Worm (Caenorhabditis elegans) whole organism, L1 larva: Measurements from ENCODE around the gene acs-15.
A peak's percentile ranks its signal among the peaks of the same experiment; 100 is the strongest.

Experiments
- C04F5.9 ChIP-seq: sonication (generic microtip); optimal IDR thresholded peaks from 2 replicates; lab custom pipeline; 2016; ENCODE audit warnings: missing genetic modification characterization, missing compliant biosample characterization
- C16A3.4 ChIP-seq: fragments of 150-350 bp; optimal IDR thresholded peaks from 2 replicates; lab custom pipeline; 2014; ENCODE audit warnings: missing biosample characterization, missing genetic modification characterization
- C34B4.2 ChIP-seq: sonication (generic microtip); optimal IDR thresholded peaks from 2 replicates; lab custom pipeline; 2017; ENCODE audit warnings: mild to moderate bottlenecking, missing genetic modification characterization, missing compliant biosample characterization
- alr-1 ChIP-seq: fragments of 200-800 bp; sonication (Bioruptor generic); optimal IDR thresholded peaks from 2 replicates; lab custom pipeline; 2018; ENCODE audit warnings: borderline replicate concordance, mild to moderate bottlenecking, missing genetic modification characterization, missing compliant biosample characterization
- blmp-1 ChIP-seq: fragments of 150-350 bp; optimal IDR thresholded peaks from 2 replicates; lab custom pipeline; 2014; ENCODE audit warnings: missing biosample characterization, missing genetic modification characterization
- ceh-63 ChIP-seq: fragments of 200-800 bp; sonication (Bioruptor generic); optimal IDR thresholded peaks from 2 replicates; lab custom pipeline; 2018; ENCODE audit warnings: mild to moderate bottlenecking, missing genetic modification characterization, missing compliant biosample characterization
- ceh-8 ChIP-seq: fragments of 200-800 bp; sonication (Bioruptor generic); optimal IDR thresholded peaks from 2 replicates; lab custom pipeline; 2018; ENCODE audit warnings: mild to moderate bottlenecking, missing genetic modification characterization, moderate library complexity, missing compliant biosample characterization
- ceh-88 ChIP-seq: fragments of 200-800 bp; sonication (Bioruptor generic); IDR thresholded peaks from 2 replicates; pipeline ENCODE4 v1.3.6; 2022; ENCODE audit warnings: missing genetic modification characterization, missing compliant biosample characterization
- ceh-90 ChIP-seq: sonication (generic microtip); optimal IDR thresholded peaks from 2 replicates; lab custom pipeline; 2016; ENCODE audit warnings: missing genetic modification characterization, missing compliant biosample characterization
- dsc-1 ChIP-seq: sonication (generic microtip); optimal IDR thresholded peaks from 2 replicates; lab custom pipeline; 2016; ENCODE audit warnings: mild to moderate bottlenecking, missing genetic modification characterization, missing compliant biosample characterization
- efl-1 ChIP-seq, 4 experiments: fragments of 150-350 bp; optimal IDR thresholded peaks in 3 of 4; peaks in 1 of 4; 1 replicate in 1 of 4; 2 replicates in 3 of 4; lab custom pipeline; 2014; ENCODE audit warnings: missing biosample characterization in 2 of 4, missing genetic modification characterization in 2 of 4, missing genetic modification reagents in 2 of 4
- egl-27 ChIP-seq, 2 experiments: fragments of 150-350 bp in 1 of 2; sonication (generic microtip); optimal IDR thresholded peaks; 3 replicates each; lab custom pipeline; 2017 to 2018; ENCODE audit warnings: missing biosample characterization in 2 of 2, missing genetic modification characterization in 2 of 2, missing genetic modification reagents in 2 of 2
- elt-3 ChIP-seq, 6 experiments: fragments of 150-350 bp in 1 of 6; sonication (generic microtip); optimal IDR thresholded peaks; 2 replicates each; lab custom pipeline; 2017 to 2018; ENCODE audit warnings: missing biosample characterization in 6 of 6, missing genetic modification characterization in 6 of 6, inconsistent platforms in 1 of 6
- ets-5 ChIP-seq: fragments of 200-800 bp; sonication (Bioruptor generic); IDR thresholded peaks from 2 replicates; pipeline ENCODE4 v1.3.6; 2022; ENCODE audit warnings: missing genetic modification characterization, missing compliant biosample characterization
- fos-1 ChIP-seq: fragments of 150-350 bp; optimal IDR thresholded peaks from 2 replicates; lab custom pipeline; 2014; ENCODE audit warnings: missing biosample characterization, missing genetic modification characterization
- hlh-17 ChIP-seq: fragments of 200-800 bp; sonication (Bioruptor generic); optimal IDR thresholded peaks from 2 replicates; lab custom pipeline; 2018; ENCODE audit warnings: missing genetic modification characterization, mild to moderate bottlenecking, missing compliant biosample characterization, moderate library complexity, borderline replicate concordance
- hlh-4 ChIP-seq: sonication (generic microtip); optimal IDR thresholded peaks from 2 replicates; lab custom pipeline; 2016; ENCODE audit warnings: mild to moderate bottlenecking, missing genetic modification characterization, missing compliant biosample characterization
- irx-1 ChIP-seq: sonication (generic microtip); optimal IDR thresholded peaks from 2 replicates; lab custom pipeline; 2016; ENCODE audit warnings: missing genetic modification characterization, missing compliant biosample characterization
- isw-1 ChIP-seq: fragments of 200-800 bp; sonication (Bioruptor generic); IDR thresholded peaks from 2 replicates; pipeline ENCODE4 v1.3.6; 2022; ENCODE audit warnings: missing genetic modification characterization, missing compliant biosample characterization
- jun-1 ChIP-seq: fragments of 150-350 bp; optimal IDR thresholded peaks from 2 replicates; lab custom pipeline; 2014; ENCODE audit warnings: missing biosample characterization, missing genetic modification reagents, missing genetic modification characterization
- lin-39 ChIP-seq: fragments of 150-350 bp; optimal IDR thresholded peaks from 2 replicates; lab custom pipeline; 2014; ENCODE audit warnings: missing biosample characterization, missing genetic modification reagents, missing genetic modification characterization
- lir-3 ChIP-seq: sonication (generic microtip); optimal IDR thresholded peaks from 2 replicates; lab custom pipeline; 2016; ENCODE audit warnings: mild to moderate bottlenecking, missing genetic modification characterization, moderate library complexity, missing compliant biosample characterization; ENCODE audit not compliant: poor library complexity
- lsy-2 ChIP-seq, 2 experiments: fragments of 150-350 bp; optimal IDR thresholded peaks; 2 replicates each; lab custom pipeline; 2014; ENCODE audit warnings: missing biosample characterization in 2 of 2, missing genetic modification characterization in 2 of 2
- mab-9 ChIP-seq: fragments of 200-800 bp; sonication (Bioruptor generic); IDR thresholded peaks from 2 replicates; pipeline ENCODE4 v1.3.6; 2022; ENCODE audit warnings: missing genetic modification reagents, missing genetic modification characterization, missing compliant biosample characterization
- mdl-1 ChIP-seq, 2 experiments: fragments of 150-350 bp; optimal IDR thresholded peaks; 2 replicates each; lab custom pipeline; 2014 to 2017; ENCODE audit warnings: missing biosample characterization in 2 of 2, missing genetic modification characterization in 2 of 2, inconsistent platforms in 1 of 2
- mep-1 ChIP-seq: fragments of 150-350 bp; optimal IDR thresholded peaks from 2 replicates; lab custom pipeline; 2014; ENCODE audit warnings: missing biosample characterization, missing genetic modification characterization
- nhr-11 ChIP-seq: fragments of 150-350 bp; optimal IDR thresholded peaks from 2 replicates; lab custom pipeline; 2014; ENCODE audit warnings: missing biosample characterization, missing genetic modification characterization
- nhr-19 ChIP-seq: fragments of 200-800 bp; sonication (Bioruptor generic); conservative IDR thresholded peaks from 2 replicates; pipeline ENCODE4 v1.3.6; 2022; ENCODE audit warnings: missing genetic modification characterization, missing compliant biosample characterization
- nhr-28 ChIP-seq: fragments of 150-350 bp; optimal IDR thresholded peaks from 2 replicates; lab custom pipeline; 2014; ENCODE audit warnings: missing biosample characterization, missing genetic modification characterization
- nhr-77 ChIP-seq: fragments of 150-350 bp; optimal IDR thresholded peaks from 2 replicates; lab custom pipeline; 2014; ENCODE audit warnings: missing biosample characterization, missing genetic modification characterization
- nhr-85 ChIP-seq: sonication (generic microtip); peaks from one replicate; lab custom pipeline; 2016; ENCODE audit warnings: missing genetic modification characterization, inconsistent platforms, missing compliant biosample characterization
- pax-3 ChIP-seq: fragments of 200-800 bp; sonication (Bioruptor generic); optimal IDR thresholded peaks from 2 replicates; lab custom pipeline; 2018; ENCODE audit warnings: mild to moderate bottlenecking, missing genetic modification characterization, moderate library complexity, missing compliant biosample characterization
- pqm-1 ChIP-seq: sonication (generic microtip); optimal IDR thresholded peaks from 3 replicates; lab custom pipeline; 2017; ENCODE audit warnings: missing biosample characterization, missing genetic modification characterization
- snpc-4 ChIP-seq: fragments of 150-350 bp; optimal IDR thresholded peaks from 2 replicates; lab custom pipeline; 2014; ENCODE audit warnings: missing biosample characterization, missing genetic modification characterization
- snu-23 ChIP-seq: sonication (generic microtip); optimal IDR thresholded peaks from 2 replicates; lab custom pipeline; 2016; ENCODE audit warnings: missing genetic modification characterization, missing compliant biosample characterization
- sptf-1 ChIP-seq: fragments of 150-350 bp; optimal IDR thresholded peaks from 2 replicates; lab custom pipeline; 2014; ENCODE audit warnings: missing biosample characterization, missing genetic modification characterization
- sup-37 ChIP-seq: fragments of 200-800 bp; sonication (Bioruptor generic); optimal IDR thresholded peaks from 2 replicates; lab custom pipeline; 2018; ENCODE audit warnings: mild to moderate bottlenecking, missing genetic modification characterization, missing compliant biosample characterization
- tlp-1 ChIP-seq: fragments of 150-350 bp; optimal IDR thresholded peaks from 2 replicates; lab custom pipeline; 2014; ENCODE audit warnings: missing biosample characterization, missing genetic modification characterization
- unc-130 ChIP-seq: fragments of 150-350 bp; optimal IDR thresholded peaks from 2 replicates; lab custom pipeline; 2017; ENCODE audit warnings: missing biosample characterization, missing genetic modification characterization, inconsistent platforms
- unc-62 ChIP-seq: fragments of 150-350 bp; optimal IDR thresholded peaks from 2 replicates; lab custom pipeline; 2014; ENCODE audit warnings: missing biosample characterization, missing genetic modification reagents, missing genetic modification characterization
- unc-98 ChIP-seq: fragments of 200-800 bp; sonication (Bioruptor generic); IDR thresholded peaks from 2 replicates; pipeline ENCODE4 v1.3.6; 2022; ENCODE audit warnings: missing genetic modification characterization, missing compliant biosample characterization
- vab-15 ChIP-seq: sonication (generic microtip); optimal IDR thresholded peaks from 2 replicates; lab custom pipeline; 2017; ENCODE audit warnings: missing genotype, mild to moderate bottlenecking, missing genetic modification characterization, missing compliant biosample characterization
- xbp-1 ChIP-seq: sonication (generic microtip); optimal IDR thresholded peaks from 2 replicates; lab custom pipeline; 2016; ENCODE audit warnings: missing genetic modification characterization, missing compliant biosample characterization
- zip-4 ChIP-seq: fragments of 200-800 bp; sonication (Bioruptor generic); optimal IDR thresholded peaks from 2 replicates; lab custom pipeline; 2018; ENCODE audit warnings: mild to moderate bottlenecking, missing genetic modification characterization, moderate library complexity, missing compliant biosample characterization
- ztf-11 ChIP-seq, 2 experiments: sonication (generic microtip); optimal IDR thresholded peaks; 2 replicates each; lab custom pipeline; 2016 to 2017; ENCODE audit warnings: missing genetic modification characterization in 2 of 2, missing biosample characterization in 1 of 2, missing compliant biosample characterization in 1 of 2
- ztf-4 ChIP-seq: fragments of 150-350 bp; optimal IDR thresholded peaks from 2 replicates; lab custom pipeline; 2014; ENCODE audit warnings: missing biosample characterization, missing genetic modification characterization

Gene acs-15

ce11 chrII:913222-913722 is 19.5 kb upstream of the acs-15 start, which contains the start of gene fbxc-33 (continued):
- TF ChIP-seq snpc-4 (tag; lab: Kevin White, UChicago) (peak; percentile 13), nhr-85 (tag; lab: Kevin White, UChicago) (peak; percentile 0), ztf-11 (tag; optimal IDR thresholded peaks at IDR 0.05; lab: Kevin White, UChicago) (no peak), lsy-2 (tag; optimal IDR thresholded peaks at IDR 0.05; lab: Kevin White, UChicago) (peak; percentile 31 to 66), sup-37 (GFP tag; lab: Kevin White, UChicago) (no peak), hlh-17 (no peak), fos-1 (no peak), lin-39 (no peak), sptf-1 (no peak), unc-130 (tag; lab: Kevin White, UChicago) (no peak), xbp-1 (tag; lab: Kevin White, UChicago) (no peak), mdl-1 (tag; optimal IDR thresholded peaks at IDR 0.05; lab: Kevin White, UChicago) (no peak), nhr-77 (tag; lab: Kevin White, UChicago) (no peak), blmp-1 (tag; lab: Kevin White, UChicago) (no peak), nhr-28 (tag; lab: Kevin White, UChicago) (no peak), mep-1 (tag; lab: Kevin White, UChicago) (no peak), ceh-63 (no peak), snu-23 (GFP tag; lab: Kevin White, UChicago) (no peak), irx-1 (tag; lab: Kevin White, UChicago) (no peak), alr-1 (tag; lab: Kevin White, UChicago) (no peak), vab-15 (tag; lab: Kevin White, UChicago) (no peak), pqm-1 (tag; lab: Kevin White, UChicago) (no peak), unc-98 (GFP tag; lab: Robert Waterston, UW) (no peak), nhr-11 (tag; lab: Kevin White, UChicago) (no peak), ztf-4 (tag; lab: Kevin White, UChicago) (no peak), ceh-8 (GFP tag; lab: Kevin White, UChicago) (no peak), hlh-4 (tag; lab: Kevin White, UChicago) (no peak), ceh-88 (GFP tag; lab: Robert Waterston, UW) (no peak), unc-62 (GFP tag; lab: Kevin White, UChicago) (no peak), C34B4.2 (tag; lab: Kevin White, UChicago) (no peak), nhr-19 (GFP tag; lab: Robert Waterston, UW) (no peak), zip-4 (GFP tag; lab: Kevin White, UChicago) (no peak), jun-1 (tag; lab: Kevin White, UChicago) (no peak), C16A3.4 (tag; lab: Kevin White, UChicago) (peak; percentile 29), efl-1 (optimal IDR thresholded peaks at IDR 0.05; lab: Kevin White, UChicago) (peak; percentile 63 to 64), efl-1 (GFP tag; optimal IDR thresholded peaks at IDR 0.05 in 1 of 2; lab: Kevin White, UChicago) (peak; percentile 58 to 92), lir-3 (tag; lab: Kevin White, UChicago) (no peak), ets-5 (GFP tag; lab: Robert Waterston, UW) (no peak), mab-9 (no peak), tlp-1 (no peak), isw-1 (no peak), dsc-1 (tag; lab: Kevin White, UChicago) (no peak), elt-3 (tag; optimal IDR thresholded peaks at IDR 0.05; lab: Kevin White, UChicago) (no peak), C04F5.9 (tag; lab: Kevin White, UChicago) (no peak), egl-27 (tag; optimal IDR thresholded peaks at IDR 0.05; lab: Kevin White, UChicago) (no peak), pax-3 (tag; lab: Kevin White, UChicago) (no peak), ceh-90 (tag; lab: Kevin White, UChicago) (no peak)
